Worm (Caenorhabditis elegans) whole organism, midembryonic: ENCODE measurements around the gene glb-7.

Experiments used
- T22C8.4 ChIP-seq: fragments of 200-800 bp; sonication (Bioruptor generic); IDR thresholded peaks from 2 replicates; pipeline ENCODE4 v1.3.6; 2022; ENCODE audit warnings: missing genetic modification characterization, missing compliant biosample characterization
- cog-1 ChIP-seq: sonication (generic microtip); optimal IDR thresholded peaks from 2 replicates; lab custom pipeline; 2016; ENCODE audit warnings: missing genetic modification characterization, missing compliant biosample characterization
- flt-1 ChIP-seq: fragments of 200-800 bp; sonication (Bioruptor generic); IDR thresholded peaks from 2 replicates; pipeline ENCODE4 v1.3.6; 2022; ENCODE audit warnings: missing genetic modification characterization, missing compliant biosample characterization
- klf-2 ChIP-seq: fragments of 200-800 bp; sonication (Bioruptor generic); conservative IDR thresholded peaks from 2 replicates; pipeline ENCODE4 v1.3.6; 2022; ENCODE audit warnings: missing genetic modification reagents, missing genetic modification characterization, missing compliant biosample characterization
- med-1 ChIP-seq: sonication (generic microtip); optimal IDR thresholded peaks from 2 replicates; lab custom pipeline; 2017; ENCODE audit warnings: missing genetic modification characterization, mild to moderate bottlenecking, missing compliant biosample characterization, antibody characterized with exemption, missing genetic modification reagents; ENCODE audit not compliant: insufficient read depth
- ref-1 ChIP-seq: fragments of 200-800 bp; sonication (Bioruptor generic); conservative IDR thresholded peaks from 2 replicates; pipeline ENCODE4 v1.3.6; 2022; ENCODE audit warnings: missing genetic modification reagents, missing genetic modification characterization, missing compliant biosample characterization
- tab-1 ChIP-seq: fragments of 200-800 bp; sonication (Bioruptor generic); IDR thresholded peaks from 2 replicates; pipeline ENCODE4 v1.3.6; 2022; ENCODE audit warnings: missing genetic modification characterization, missing compliant biosample characterization
- ztf-23 ChIP-seq: fragments of 200-800 bp; sonication (Bioruptor generic); IDR thresholded peaks from 2 replicates; pipeline ENCODE4 v1.3.6; 2022; ENCODE audit warnings: missing genetic modification reagents, missing genetic modification characterization, missing compliant biosample characterization
- ztf-29 ChIP-seq: fragments of 200-800 bp; sonication (Bioruptor generic); IDR thresholded peaks from 2 replicates; pipeline ENCODE4 v1.3.6; 2022; ENCODE audit warnings: missing genetic modification reagents, missing genetic modification characterization, missing compliant biosample characterization

- TF ChIP-seq klf-2 (GFP tag; lab: Robert Waterston, UW), result no peak
- no peak for TF ChIP-seq T22C8.4
- TF ChIP-seq tab-1, result no peak
- no peak for TF ChIP-seq flt-1 (GFP tag; lab: Robert Waterston, UW)
- no peak for TF ChIP-seq ztf-23 (GFP tag; lab: Robert Waterston, UW)
- no peak for TF ChIP-seq ref-1 (GFP tag; lab: Robert Waterston, UW)
- no peak for TF ChIP-seq cog-1 (tag; lab: Kevin White, UChicago)
- no peak for TF ChIP-seq med-1 (GFP tag; lab: Kevin White, UChicago)
- no peak for TF ChIP-seq ztf-29 (GFP tag; lab: Robert Waterston, UW)
Measured at ce11 chrIV:2142320-2142719, 19.7 kb downstream of the glb-7 start.
